Worm (Caenorhabditis elegans) whole organism, L1 larva: ENCODE data around the gene srh-183.

Experiments used
- C04F5.9 ChIP-seq: sonication (generic microtip); optimal IDR thresholded peaks from 2 replicates; lab custom pipeline; 2016; ENCODE audit warnings: missing genetic modification characterization, missing compliant biosample characterization
- C16A3.4 ChIP-seq: fragments of 150-350 bp; optimal IDR thresholded peaks from 2 replicates; lab custom pipeline; 2014; ENCODE audit warnings: missing biosample characterization, missing genetic modification characterization
- aha-1 ChIP-seq: fragments of 150-350 bp; optimal IDR thresholded peaks from 2 replicates; lab custom pipeline; 2014; ENCODE audit warnings: missing biosample characterization, missing genetic modification characterization
- alr-1 ChIP-seq: fragments of 200-800 bp; sonication (Bioruptor generic); optimal IDR thresholded peaks from 2 replicates; lab custom pipeline; 2018; ENCODE audit warnings: borderline replicate concordance, mild to moderate bottlenecking, missing genetic modification characterization, missing compliant biosample characterization
- ama-1 ChIP-seq: fragments of 150-350 bp; optimal IDR thresholded peaks from 2 replicates; lab custom pipeline; 2014
- ceh-88 ChIP-seq: fragments of 200-800 bp; sonication (Bioruptor generic); IDR thresholded peaks from 2 replicates; pipeline ENCODE4 v1.3.6; 2022; ENCODE audit warnings: missing genetic modification characterization, missing compliant biosample characterization
- ces-1 ChIP-seq: fragments of 150-350 bp; optimal IDR thresholded peaks from 2 replicates; lab custom pipeline; 2014; ENCODE audit warnings: missing biosample characterization, missing genetic modification reagents, missing genetic modification characterization
- dsc-1 ChIP-seq: sonication (generic microtip); optimal IDR thresholded peaks from 2 replicates; lab custom pipeline; 2016; ENCODE audit warnings: mild to moderate bottlenecking, missing genetic modification characterization, missing compliant biosample characterization
- efl-1 ChIP-seq, 4 experiments: fragments of 150-350 bp; optimal IDR thresholded peaks in 3 of 4; peaks in 1 of 4; 1 replicate in 1 of 4; 2 replicates in 3 of 4; lab custom pipeline; 2014; ENCODE audit warnings: missing biosample characterization in 2 of 4, missing genetic modification characterization in 2 of 4, missing genetic modification reagents in 2 of 4
- efl-3 ChIP-seq: fragments of 200-800 bp; sonication (Bioruptor generic); optimal IDR thresholded peaks from 2 replicates; lab custom pipeline; 2018; ENCODE audit warnings: mild to moderate bottlenecking, missing genetic modification characterization, missing compliant biosample characterization
- egl-13 ChIP-seq: sonication (generic microtip); optimal IDR thresholded peaks from 2 replicates; lab custom pipeline; 2016; ENCODE audit warnings: missing genotype, missing genetic modification reagents, missing genetic modification characterization, missing compliant biosample characterization
- elt-2 ChIP-seq: sonication (generic microtip); optimal IDR thresholded peaks from 2 replicates; lab custom pipeline; 2016; ENCODE audit warnings: missing genetic modification characterization, mild to moderate bottlenecking, inconsistent platforms, missing compliant biosample characterization, missing genetic modification reagents
- elt-3 ChIP-seq, 6 experiments: fragments of 150-350 bp in 1 of 6; sonication (generic microtip); optimal IDR thresholded peaks; 2 replicates each; lab custom pipeline; 2017 to 2018; ENCODE audit warnings: missing biosample characterization in 6 of 6, missing genetic modification characterization in 6 of 6, inconsistent platforms in 1 of 6
- ets-5 ChIP-seq: fragments of 200-800 bp; sonication (Bioruptor generic); IDR thresholded peaks from 2 replicates; pipeline ENCODE4 v1.3.6; 2022; ENCODE audit warnings: missing genetic modification characterization, missing compliant biosample characterization
- grh-1 ChIP-seq: fragments of 200-800 bp; sonication (Bioruptor generic); IDR thresholded peaks from 2 replicates; pipeline ENCODE4 v1.3.6; 2022; ENCODE audit warnings: missing genetic modification reagents, missing genetic modification characterization, missing compliant biosample characterization
- irx-1 ChIP-seq: sonication (generic microtip); optimal IDR thresholded peaks from 2 replicates; lab custom pipeline; 2016; ENCODE audit warnings: missing genetic modification characterization, missing compliant biosample characterization
- lin-13 ChIP-seq: fragments of 150-350 bp; optimal IDR thresholded peaks from 2 replicates; lab custom pipeline; 2014; ENCODE audit warnings: missing biosample characterization, missing genetic modification reagents, missing genetic modification characterization
- lin-35 ChIP-seq, 2 experiments: fragments of 150-350 bp; optimal IDR thresholded peaks; 2 replicates each; lab custom pipeline; 2014; ENCODE audit warnings: missing biosample characterization in 2 of 2, missing genetic modification characterization in 2 of 2, missing genetic modification reagents in 2 of 2
- mab-9 ChIP-seq: fragments of 200-800 bp; sonication (Bioruptor generic); IDR thresholded peaks from 2 replicates; pipeline ENCODE4 v1.3.6; 2022; ENCODE audit warnings: missing genetic modification reagents, missing genetic modification characterization, missing compliant biosample characterization
- mdl-1 ChIP-seq, 2 experiments: fragments of 150-350 bp; optimal IDR thresholded peaks; 2 replicates each; lab custom pipeline; 2014 to 2017; ENCODE audit warnings: missing biosample characterization in 2 of 2, missing genetic modification characterization in 2 of 2, inconsistent platforms in 1 of 2
- mep-1 ChIP-seq: fragments of 150-350 bp; optimal IDR thresholded peaks from 2 replicates; lab custom pipeline; 2014; ENCODE audit warnings: missing biosample characterization, missing genetic modification characterization
- nhr-11 ChIP-seq: fragments of 150-350 bp; optimal IDR thresholded peaks from 2 replicates; lab custom pipeline; 2014; ENCODE audit warnings: missing biosample characterization, missing genetic modification characterization
- nhr-12 ChIP-seq: sonication (generic microtip); optimal IDR thresholded peaks from 2 replicates; lab custom pipeline; 2017; ENCODE audit warnings: missing biosample characterization, missing genetic modification characterization
- nhr-19 ChIP-seq: fragments of 200-800 bp; sonication (Bioruptor generic); conservative IDR thresholded peaks from 2 replicates; pipeline ENCODE4 v1.3.6; 2022; ENCODE audit warnings: missing genetic modification characterization, missing compliant biosample characterization
- nhr-20 ChIP-seq: sonication (generic microtip); optimal IDR thresholded peaks from 2 replicates; lab custom pipeline; 2016; ENCODE audit warnings: mild to moderate bottlenecking, missing genetic modification characterization, missing compliant biosample characterization
- nhr-76 ChIP-seq: sonication (generic microtip); optimal IDR thresholded peaks from 2 replicates; lab custom pipeline; 2017; ENCODE audit warnings: missing biosample characterization, missing genetic modification characterization
- nhr-90 ChIP-seq: sonication (generic microtip); optimal IDR thresholded peaks from 2 replicates; lab custom pipeline; 2016; ENCODE audit warnings: mild to moderate bottlenecking, missing genetic modification characterization, missing compliant biosample characterization; ENCODE audit not compliant: poor library complexity
- snpc-4 ChIP-seq: fragments of 150-350 bp; optimal IDR thresholded peaks from 2 replicates; lab custom pipeline; 2014; ENCODE audit warnings: missing biosample characterization, missing genetic modification characterization
- snu-23 ChIP-seq: sonication (generic microtip); optimal IDR thresholded peaks from 2 replicates; lab custom pipeline; 2016; ENCODE audit warnings: missing genetic modification characterization, missing compliant biosample characterization
- unc-62 ChIP-seq: fragments of 150-350 bp; optimal IDR thresholded peaks from 2 replicates; lab custom pipeline; 2014; ENCODE audit warnings: missing biosample characterization, missing genetic modification reagents, missing genetic modification characterization
- vab-15 ChIP-seq: sonication (generic microtip); optimal IDR thresholded peaks from 2 replicates; lab custom pipeline; 2017; ENCODE audit warnings: missing genotype, mild to moderate bottlenecking, missing genetic modification characterization, missing compliant biosample characterization
- xbp-1 ChIP-seq: sonication (generic microtip); optimal IDR thresholded peaks from 2 replicates; lab custom pipeline; 2016; ENCODE audit warnings: missing genetic modification characterization, missing compliant biosample characterization

Gene srh-183

DNA sequence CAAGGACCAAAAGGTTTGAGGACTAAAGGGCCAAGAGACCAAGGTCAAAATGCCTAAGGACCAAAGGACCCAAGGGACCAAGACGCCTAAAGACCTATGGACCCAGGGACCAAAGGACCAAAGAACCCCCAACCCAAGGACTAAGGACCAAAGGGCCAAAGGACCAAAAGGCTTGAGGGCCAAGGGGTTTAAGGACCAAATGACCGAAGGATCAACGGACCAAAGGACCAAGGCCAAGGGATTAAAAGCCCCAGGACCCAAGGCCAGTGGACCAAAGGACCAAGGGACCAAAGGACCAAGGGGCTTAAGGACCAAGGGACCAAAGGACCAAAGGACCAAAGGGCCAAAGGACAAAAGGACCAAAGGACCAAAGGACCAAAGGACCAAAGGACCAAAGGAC is 21.7 kb upstream of the srh-183 start:
- TF ChIP-seq nhr-90 (tag; lab: Kevin White, UChicago): no peak
- TF ChIP-seq C04F5.9: no peak
- TF ChIP-seq nhr-19: no peak
- TF ChIP-seq elt-3 (tag; optimal IDR thresholded peaks at IDR 0.05; lab: Kevin White, UChicago): no peak
- TF ChIP-seq efl-1 (optimal IDR thresholded peaks at IDR 0.05; lab: Kevin White, UChicago): no peak
- peak in 1 of 2 experiments; percentile 88 for TF ChIP-seq efl-1 (GFP tag; optimal IDR thresholded peaks at IDR 0.05 in 1 of 2; lab: Kevin White, UChicago)
- TF ChIP-seq unc-62 (GFP tag; lab: Kevin White, UChicago): no peak
- TF ChIP-seq snpc-4 (tag; lab: Kevin White, UChicago): no peak

DNA sequence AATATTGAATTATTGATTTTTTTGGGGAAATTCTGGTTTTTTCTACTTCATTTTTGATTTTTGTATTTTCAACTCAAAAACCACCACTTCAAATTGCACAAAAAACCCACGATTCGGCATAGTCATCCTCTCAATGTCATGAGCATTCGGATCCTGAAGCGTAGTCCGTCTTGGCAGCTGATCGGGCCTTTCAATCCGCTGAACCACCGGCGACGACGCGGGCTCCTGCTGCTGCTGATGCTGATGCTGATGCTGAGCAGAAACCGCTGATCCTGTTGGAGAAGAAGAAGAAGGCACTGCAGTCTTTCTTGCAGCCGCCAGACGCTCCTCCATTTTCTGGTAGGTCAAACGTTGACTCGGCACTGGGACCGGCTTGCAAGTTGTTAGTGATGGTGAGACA is 21.0 kb upstream of the srh-183 start:
- no peak for TF ChIP-seq ets-5 (GFP tag; lab: Robert Waterston, UW)
- no peak for TF ChIP-seq alr-1 (tag; lab: Kevin White, UChicago)
- TF ChIP-seq mep-1: no peak
- no peak for TF ChIP-seq mab-9 (GFP tag; lab: Robert Waterston, UW)
- TF ChIP-seq aha-1 (tag; lab: Kevin White, UChicago): no peak
- no peak for TF ChIP-seq C16A3.4
- TF ChIP-seq nhr-11 (tag; lab: Kevin White, UChicago): no peak
- TF ChIP-seq irx-1 (tag; lab: Kevin White, UChicago): no peak
- TF ChIP-seq ces-1: no peak
- no peak for TF ChIP-seq ama-1 (lab: Kevin White, UChicago)
- TF ChIP-seq nhr-76 (tag; lab: Kevin White, UChicago): no peak
- TF ChIP-seq, all 84 proteins: peak for 0

DNA sequence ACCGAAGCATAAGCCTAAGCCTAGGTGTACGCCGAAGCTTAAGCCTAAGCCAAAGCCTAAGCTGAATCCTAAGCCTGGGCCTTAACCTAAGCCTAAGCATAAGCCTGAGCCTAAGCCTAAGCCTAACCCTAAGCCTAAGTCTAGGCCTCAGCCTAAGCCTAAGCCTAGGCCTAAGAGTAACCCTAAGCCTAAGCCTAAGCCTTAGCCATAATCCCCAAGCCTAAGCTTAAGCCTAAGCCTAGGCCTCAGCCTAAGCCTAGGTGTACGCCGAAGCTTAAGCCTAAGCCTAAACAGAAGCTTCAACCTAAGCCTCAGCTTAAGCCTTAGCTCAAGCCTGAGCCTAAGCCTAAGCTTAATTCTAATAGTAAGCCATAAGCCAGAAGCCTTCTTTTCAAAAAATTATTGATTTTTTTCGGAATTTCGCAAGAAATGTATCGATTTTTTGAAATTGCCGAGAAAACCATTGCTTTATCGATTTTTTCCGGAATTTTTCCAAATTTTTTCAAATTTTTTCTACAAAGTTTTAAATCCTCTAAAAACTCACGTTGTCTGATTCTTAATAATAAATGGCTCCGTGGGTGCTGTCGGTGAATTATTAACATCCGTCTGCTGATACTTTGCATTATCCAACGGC is 20.2 kb upstream of the srh-183 start:
- TF ChIP-seq ets-5 (GFP tag; lab: Robert Waterston, UW): 0 out of 2 replicates have a peak, but pooled peaks have one; percentile 80
- no peak for TF ChIP-seq elt-2 (tag; lab: Kevin White, UChicago)
- TF ChIP-seq, all 84 proteins: peak for 1

DNA sequence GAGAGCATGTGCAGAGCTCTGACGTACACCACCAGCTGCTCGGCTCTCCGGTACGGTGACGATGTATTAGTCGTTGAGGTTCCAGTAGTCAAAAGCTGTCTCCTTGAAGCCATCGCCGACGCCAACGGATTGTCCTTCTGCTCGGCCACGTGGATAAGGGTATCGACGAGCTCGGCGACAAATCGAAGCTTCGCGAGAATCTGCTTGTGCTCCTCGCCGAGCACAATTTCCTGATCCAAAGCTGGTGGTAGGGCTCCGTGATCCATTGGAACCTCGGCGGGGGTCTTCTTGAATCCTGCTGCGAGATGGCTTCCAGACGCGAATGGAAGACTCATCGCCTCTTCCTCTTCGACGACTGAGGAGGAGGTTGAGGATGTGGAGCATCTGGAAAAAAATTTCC is 19.4 kb upstream of the srh-183 start:
- TF ChIP-seq ces-1 (no peak), xbp-1 (tag; lab: Kevin White, UChicago) (no peak)
- TF ChIP-seq, all 84 proteins: peak for 0

DNA sequence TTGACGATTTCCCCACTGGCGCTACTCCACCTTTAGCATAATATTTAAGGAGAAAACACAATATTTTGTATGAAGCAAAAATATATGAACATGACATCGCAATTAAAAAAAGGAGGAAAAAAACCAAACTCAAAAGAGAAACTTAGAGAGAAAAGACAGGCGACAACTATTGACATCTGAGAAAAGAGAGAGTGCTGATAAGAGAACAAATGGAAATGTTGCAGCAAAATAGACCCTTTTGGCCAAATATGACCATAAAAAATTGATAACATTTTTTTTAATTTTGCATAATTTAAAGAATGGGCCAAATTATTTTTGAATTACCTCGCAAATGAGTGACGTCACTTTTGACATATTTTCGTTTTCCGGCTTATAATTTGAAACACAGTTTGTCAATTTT is 16.5 kb upstream of the srh-183 start:
- TF ChIP-seq lin-13 (GFP tag; lab: Kevin White, UChicago) (no peak), ceh-88 (GFP tag; lab: Robert Waterston, UW) (no peak), mdl-1 (tag; optimal IDR thresholded peaks at IDR 0.05; lab: Kevin White, UChicago) (no peak), vab-15 (tag; lab: Kevin White, UChicago) (no peak), ets-5 (GFP tag; lab: Robert Waterston, UW) (no peak), elt-2 (tag; lab: Kevin White, UChicago) (peak; percentile 4)

DNA sequence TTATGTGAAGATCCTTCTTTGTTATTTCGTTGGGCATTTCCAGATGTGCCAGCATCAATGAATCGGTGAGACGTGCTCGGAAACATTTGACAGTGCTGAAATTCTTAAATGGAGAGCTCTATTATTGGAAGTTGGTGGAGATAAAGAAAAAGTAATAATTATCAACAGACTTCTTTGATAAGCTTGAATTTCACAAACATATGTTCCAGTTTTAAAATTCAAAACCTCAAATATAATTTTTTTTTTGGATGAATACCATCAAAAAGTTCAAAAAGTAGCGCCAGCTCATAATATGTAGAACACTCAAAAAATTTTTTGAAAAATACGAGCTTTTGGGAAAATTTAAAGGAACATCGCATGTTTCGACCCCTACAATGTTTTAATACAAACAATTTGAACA is 16.0 kb upstream of the srh-183 start, which contains the start of gene Y60A3A.25:
Gene Y60A3A.25, minus strand, starts transcription at position 101 of the 400 bp plus-strand sequence.
- TF ChIP-seq egl-13 (tag; lab: Kevin White, UChicago): no peak
- TF ChIP-seq lin-35 (GFP tag; optimal IDR thresholded peaks at IDR 0.05; lab: Kevin White, UChicago): no peak
- TF ChIP-seq vab-15 (tag; lab: Kevin White, UChicago): no peak
- TF ChIP-seq efl-3 (GFP tag; lab: Kevin White, UChicago): no peak
- TF ChIP-seq elt-2 (tag; lab: Kevin White, UChicago): no peak
- no peak for TF ChIP-seq nhr-76 (tag; lab: Kevin White, UChicago)
- no peak for TF ChIP-seq nhr-20 (tag; lab: Kevin White, UChicago)
- no peak for TF ChIP-seq dsc-1
- TF ChIP-seq nhr-11 (tag; lab: Kevin White, UChicago): no peak
- no peak for TF ChIP-seq lin-13 (GFP tag; lab: Kevin White, UChicago)
- TF ChIP-seq snu-23 (GFP tag; lab: Kevin White, UChicago): no peak
- TF ChIP-seq grh-1 (GFP tag; lab: Robert Waterston, UW): no peak
- no peak for TF ChIP-seq ceh-88 (GFP tag; lab: Robert Waterston, UW)
- TF ChIP-seq nhr-12 (tag; lab: Kevin White, UChicago): no peak
